Worm (Caenorhabditis elegans) whole organism, young adult: ENCODE results near the gene F20D6.8.
A peak's percentile ranks its signal among the peaks of the same experiment; 100 is the strongest.

Experiments used
- B0019.2 ChIP-seq: fragments of 200-800 bp; sonication (Bioruptor generic); conservative IDR thresholded peaks from 2 replicates; pipeline ENCODE4 v1.3.6; 2022; ENCODE audit warnings: missing genetic modification reagents, missing genetic modification characterization, missing compliant biosample characterization
- B0261.1 ChIP-seq: sonication (generic microtip); optimal IDR thresholded peaks from 2 replicates; lab custom pipeline; 2016; ENCODE audit warnings: mild to moderate bottlenecking, missing genetic modification characterization, moderate library complexity, missing compliant biosample characterization
- B0336.3 ChIP-seq: fragments of 200-800 bp; sonication (Bioruptor generic); IDR thresholded peaks from 2 replicates; pipeline ENCODE4 v1.3.6; 2022; ENCODE audit warnings: missing genetic modification characterization, missing compliant biosample characterization
- C17E4.6 ChIP-seq: fragments of 200-800 bp; sonication (Bioruptor generic); IDR thresholded peaks from 2 replicates; pipeline ENCODE4 v1.3.6; 2022; ENCODE audit warnings: missing genetic modification reagents, missing genetic modification characterization, missing compliant biosample characterization
- D2030.7 ChIP-seq: fragments of 200-800 bp; sonication (Bioruptor generic); IDR thresholded peaks from 2 replicates; pipeline ENCODE4 v1.3.6; 2022; ENCODE audit warnings: missing genetic modification reagents, missing genetic modification characterization, missing compliant biosample characterization
- F52B5.7 ChIP-seq: sonication (generic microtip); optimal IDR thresholded peaks from 2 replicates; lab custom pipeline; 2016; ENCODE audit warnings: mild to moderate bottlenecking, missing genetic modification characterization, missing compliant biosample characterization
- T07F8.4 ChIP-seq: sonication (generic microtip); optimal IDR thresholded peaks from 2 replicates; lab custom pipeline; 2016; ENCODE audit warnings: mild to moderate bottlenecking, missing genetic modification characterization, moderate library complexity, missing compliant biosample characterization
- T26A5.8 ChIP-seq: sonication (generic microtip); optimal IDR thresholded peaks from 2 replicates; lab custom pipeline; 2016; ENCODE audit warnings: missing genetic modification characterization, missing compliant biosample characterization
- Y53F4B.3 ChIP-seq: fragments of 200-800 bp; sonication (Bioruptor generic); IDR thresholded peaks from 2 replicates; pipeline ENCODE4 v1.3.6; 2022; ENCODE audit warnings: missing genetic modification reagents, missing genetic modification characterization, missing compliant biosample characterization
- akir-1 ChIP-seq: fragments of 200-800 bp; sonication (Bioruptor generic); optimal IDR thresholded peaks from 2 replicates; lab custom pipeline; 2018; ENCODE audit warnings: mild to moderate bottlenecking, missing genetic modification characterization, moderate library complexity, missing compliant biosample characterization
- athp-1 ChIP-seq: sonication (generic microtip); optimal IDR thresholded peaks from 2 replicates; lab custom pipeline; 2017; ENCODE audit warnings: mild to moderate bottlenecking, missing genetic modification characterization, missing compliant biosample characterization
- bed-2 ChIP-seq: fragments of 200-800 bp; sonication (Bioruptor generic); IDR thresholded peaks from 2 replicates; pipeline ENCODE4 v1.3.6; 2022; ENCODE audit warnings: missing genetic modification reagents, missing genetic modification characterization, missing compliant biosample characterization
- cebp-1 ChIP-seq, 2 experiments: fragments of 200-800 bp in 1 of 2; sonication (Bioruptor generic) in 1 of 2; sonication (generic microtip) in 1 of 2; IDR thresholded peaks in 1 of 2; optimal IDR thresholded peaks in 1 of 2; 2 replicates each; pipeline versions ENCODE4 v1.3.6 to Lab custom; 2017 to 2022; ENCODE audit warnings: missing compliant biosample characterization in 2 of 2, missing genetic modification characterization in 2 of 2, mild to moderate bottlenecking in 1 of 2, missing genetic modification reagents in 1 of 2, moderate library complexity in 1 of 2
- ceh-58 ChIP-seq: fragments of 200-800 bp; sonication (Bioruptor generic); IDR thresholded peaks from 2 replicates; pipeline ENCODE4 v1.3.6; 2022; ENCODE audit warnings: missing genetic modification characterization, missing compliant biosample characterization
- dpff-1 ChIP-seq: sonication (generic microtip); optimal IDR thresholded peaks from 2 replicates; lab custom pipeline; 2017; ENCODE audit warnings: mild to moderate bottlenecking, missing genetic modification characterization, missing compliant biosample characterization
- efl-1 ChIP-seq: fragments of 150-350 bp; optimal IDR thresholded peaks from 2 replicates; lab custom pipeline; 2014; ENCODE audit warnings: missing biosample characterization, missing genetic modification reagents, missing genetic modification characterization
- egl-18 ChIP-seq: fragments of 200-800 bp; sonication (Bioruptor generic); IDR thresholded peaks from 2 replicates; pipeline ENCODE4 v1.3.6; 2022; ENCODE audit warnings: missing genetic modification reagents, missing genetic modification characterization, missing compliant biosample characterization
- ets-4 ChIP-seq: fragments of 200-800 bp; sonication (Bioruptor generic); optimal IDR thresholded peaks from 2 replicates; lab custom pipeline; 2018; ENCODE audit warnings: mild to moderate bottlenecking, missing genetic modification characterization, missing compliant biosample characterization
- hlh-12 ChIP-seq: sonication (generic microtip); optimal IDR thresholded peaks from 2 replicates; lab custom pipeline; 2016; ENCODE audit warnings: missing genetic modification characterization, missing compliant biosample characterization
- hrde-1 ChIP-seq: sonication (generic microtip); optimal IDR thresholded peaks from 2 replicates; lab custom pipeline; 2016; ENCODE audit warnings: missing genetic modification characterization, mild to moderate bottlenecking, missing compliant biosample characterization, moderate library complexity, missing genotype, missing genetic modification reagents, borderline replicate concordance
- hsf-1 ChIP-seq: fragments of 200-800 bp; sonication (Bioruptor generic); IDR thresholded peaks from 2 replicates; pipeline ENCODE4 v1.3.6; 2022; ENCODE audit warnings: missing genetic modification reagents, missing genetic modification characterization, missing compliant biosample characterization
- let-526 ChIP-seq: fragments of 200-800 bp; sonication (Bioruptor generic); IDR thresholded peaks from 2 replicates; pipeline ENCODE4 v1.3.6; 2022; ENCODE audit warnings: missing genetic modification reagents, missing genetic modification characterization, missing compliant biosample characterization
- let-607 ChIP-seq, 2 experiments: fragments of 200-800 bp in 1 of 2; sonication (Bioruptor generic) in 1 of 2; sonication (generic microtip) in 1 of 2; optimal IDR thresholded peaks; 2 replicates each; lab custom pipeline; 2016 to 2018; ENCODE audit warnings: mild to moderate bottlenecking in 2 of 2, missing compliant biosample characterization in 2 of 2, missing genetic modification characterization in 2 of 2, moderate library complexity in 2 of 2, missing genotype in 1 of 2
- lsy-27 ChIP-seq: sonication (generic microtip); optimal IDR thresholded peaks from 2 replicates; lab custom pipeline; 2017; ENCODE audit warnings: missing genetic modification characterization, mild to moderate bottlenecking, missing compliant biosample characterization, antibody characterized with exemption, missing genotype, borderline replicate concordance; ENCODE audit not compliant: insufficient read depth
- madf-10 ChIP-seq: sonication (generic microtip); optimal IDR thresholded peaks from 2 replicates; lab custom pipeline; 2016; ENCODE audit warnings: mild to moderate bottlenecking, missing genetic modification characterization, missing compliant biosample characterization
- madf-3 ChIP-seq: fragments of 200-800 bp; sonication (Bioruptor generic); IDR thresholded peaks from 2 replicates; pipeline ENCODE4 v1.3.6; 2022; ENCODE audit warnings: missing genetic modification reagents, missing genetic modification characterization, missing compliant biosample characterization
- madf-6 ChIP-seq: fragments of 200-800 bp; sonication (Bioruptor generic); IDR thresholded peaks from 2 replicates; pipeline ENCODE4 v1.3.6; 2022; ENCODE audit warnings: missing genetic modification reagents, missing genetic modification characterization, missing compliant biosample characterization
- madf-8 ChIP-seq: fragments of 200-800 bp; sonication (Bioruptor generic); conservative IDR thresholded peaks from 2 replicates; pipeline ENCODE4 v1.3.6; 2022; ENCODE audit warnings: missing genetic modification reagents, missing genetic modification characterization, missing compliant biosample characterization
- mel-28 ChIP-seq: sonication (generic microtip); optimal IDR thresholded peaks from 2 replicates; lab custom pipeline; 2016; ENCODE audit warnings: borderline replicate concordance, mild to moderate bottlenecking, missing genetic modification characterization, missing compliant biosample characterization
- nfya-1 ChIP-seq: sonication (generic microtip); optimal IDR thresholded peaks from 2 replicates; lab custom pipeline; 2017; ENCODE audit warnings: antibody characterized with exemption, missing compliant biosample characterization, missing genetic modification characterization, borderline replicate concordance; ENCODE audit not compliant: insufficient read depth
- nfyb-1 ChIP-seq: fragments of 200-800 bp; sonication (Bioruptor generic); IDR thresholded peaks from 2 replicates; pipeline ENCODE4 v1.3.6; 2022; ENCODE audit warnings: missing genetic modification reagents, missing genetic modification characterization, missing compliant biosample characterization
- nhr-179 ChIP-seq: sonication (generic microtip); optimal IDR thresholded peaks from 2 replicates; lab custom pipeline; 2016; ENCODE audit warnings: mild to moderate bottlenecking, missing genetic modification characterization, missing compliant biosample characterization
- pha-4 ChIP-seq: fragments of 150-350 bp; sonication (generic microtip); optimal IDR thresholded peaks from 2 replicates; lab custom pipeline; 2014; ENCODE audit warnings: missing biosample characterization, missing genetic modification reagents, missing genetic modification characterization
- rec-8 ChIP-seq, 2 experiments: sonication (generic microtip); optimal IDR thresholded peaks; 2 replicates each; lab custom pipeline; 2016; ENCODE audit warnings: mild to moderate bottlenecking in 2 of 2, missing genetic modification characterization in 2 of 2, missing genetic modification reagents in 2 of 2, missing genotype in 2 of 2, missing biosample characterization in 1 of 2, missing compliant biosample characterization in 1 of 2, moderate library complexity in 1 of 2
- sptf-2 ChIP-seq: fragments of 200-800 bp; sonication (Bioruptor generic); optimal IDR thresholded peaks from 2 replicates; lab custom pipeline; 2018; ENCODE audit warnings: mild to moderate bottlenecking, missing genetic modification characterization, missing compliant biosample characterization
- unc-130 ChIP-seq: sonication (generic microtip); optimal IDR thresholded peaks from 2 replicates; lab custom pipeline; 2016; ENCODE audit warnings: missing genetic modification reagents, missing genetic modification characterization, missing compliant biosample characterization
- unc-62 ChIP-seq: fragments of 150-350 bp; optimal IDR thresholded peaks from 2 replicates; lab custom pipeline; 2014; ENCODE audit warnings: missing biosample characterization, missing genetic modification reagents, missing genetic modification characterization
- ztf-18 ChIP-seq: sonication (generic microtip); optimal IDR thresholded peaks from 2 replicates; lab custom pipeline; 2016; ENCODE audit warnings: missing genotype, mild to moderate bottlenecking, missing genetic modification characterization, missing compliant biosample characterization
- ztf-6 ChIP-seq: fragments of 200-800 bp; sonication (Bioruptor generic); IDR thresholded peaks from 2 replicates; pipeline ENCODE4 v1.3.6; 2022; ENCODE audit warnings: missing genetic modification reagents, missing genetic modification characterization, missing compliant biosample characterization

Gene F20D6.8

DNA sequence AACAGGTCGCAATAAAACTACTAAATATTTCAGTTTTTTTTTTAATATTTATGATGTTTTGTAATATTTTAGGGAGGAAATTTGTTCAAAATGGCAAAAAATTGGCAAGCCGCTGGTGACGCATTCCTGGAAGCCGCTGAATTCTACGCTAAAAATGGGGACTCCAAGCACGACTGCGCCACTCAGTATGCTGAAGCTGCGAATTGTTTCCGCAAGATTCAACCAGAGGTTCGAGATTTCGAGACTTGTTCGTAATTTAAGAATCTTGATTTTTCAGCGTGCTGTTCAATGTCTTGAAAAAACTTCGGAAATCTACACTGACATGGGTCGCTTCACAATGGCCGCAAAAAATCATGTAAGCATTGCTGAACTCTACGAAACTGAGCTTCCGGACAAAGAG is 36.4 kb downstream of the F20D6.8 start (continued):
- TF ChIP-seq hsf-1 (GFP tag; lab: Robert Waterston, UW) (0 out of 2 replicates have a peak, but pooled peaks have one; percentile 57), nfyb-1 (GFP tag; lab: Robert Waterston, UW) (0 out of 2 replicates have a peak, but pooled peaks have one; percentile 48), egl-18 (GFP tag; lab: Robert Waterston, UW) (no peak), madf-8 (GFP tag; lab: Robert Waterston, UW) (no peak), F52B5.7 (tag; lab: Kevin White, UChicago) (no peak), T07F8.4 (no peak), rec-8 (tag; optimal IDR thresholded peaks at IDR 0.05; lab: Kevin White, UChicago) (no peak), C17E4.6 (no peak), B0261.1 (tag; lab: Kevin White, UChicago) (no peak), pha-4 (tag; lab: Kevin White, UChicago) (no peak), athp-1 (tag; lab: Kevin White, UChicago) (no peak), B0019.2 (GFP tag; lab: Robert Waterston, UW) (no peak), madf-6 (no peak), nhr-179 (tag; lab: Kevin White, UChicago) (no peak), unc-130 (GFP tag; lab: Kevin White, UChicago) (no peak), efl-1 (GFP tag; lab: Kevin White, UChicago) (no peak)

DNA sequence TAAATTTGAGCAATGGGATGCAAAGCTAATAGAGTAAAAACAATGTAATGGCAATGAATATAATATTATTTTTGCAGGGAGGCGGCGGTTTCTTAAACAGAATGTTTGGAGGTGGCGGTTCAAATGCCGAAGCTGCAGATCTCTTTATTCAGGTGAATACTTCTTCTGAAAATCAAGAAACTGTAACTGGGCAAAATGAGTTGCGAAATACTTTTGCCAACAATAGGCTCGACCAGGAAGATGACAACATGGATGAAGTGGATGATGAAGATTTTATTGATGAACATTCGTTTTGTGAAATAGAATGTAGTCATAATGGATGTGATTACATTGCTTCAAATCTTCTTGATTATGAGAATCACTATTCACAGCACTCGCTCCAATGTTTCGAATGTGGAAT is 37.3 kb downstream of the F20D6.8 start:
- TF ChIP-seq B0336.3 (GFP tag; lab: Robert Waterston, UW), result no peak
- no peak for TF ChIP-seq T07F8.4
- TF ChIP-seq mel-28, result no peak
- no peak for TF ChIP-seq ztf-6 (GFP tag; lab: Robert Waterston, UW)
- no peak for TF ChIP-seq sptf-2 (GFP tag; lab: Kevin White, UChicago)
- no peak for TF ChIP-seq cebp-1 (GFP tag; IDR thresholded peaks at IDR 0.05; lab: Robert Waterston, UW)
- TF ChIP-seq cebp-1 (tag; optimal IDR thresholded peaks at IDR 0.05; lab: Kevin White, UChicago), result peak; percentile 59
- TF ChIP-seq unc-62 (GFP tag; lab: Kevin White, UChicago), result no peak
- 0 out of 2 replicates have a peak, but pooled peaks have one; percentile 14 for TF ChIP-seq madf-6
- TF ChIP-seq ceh-58 (GFP tag; lab: Robert Waterston, UW), result no peak
- no peak for TF ChIP-seq Y53F4B.3
- 0 out of 2 replicates have a peak, but pooled peaks have one; percentile 62 for TF ChIP-seq madf-3 (GFP tag; lab: Robert Waterston, UW)
- no peak for TF ChIP-seq madf-10
- TF ChIP-seq bed-2 (GFP tag; lab: Robert Waterston, UW), result no peak
- TF ChIP-seq ets-4 (GFP tag; lab: Kevin White, UChicago), result no peak
- TF ChIP-seq nfya-1, result no peak
- TF ChIP-seq ztf-18, result no peak
- no peak for TF ChIP-seq T26A5.8 (tag; lab: Kevin White, UChicago)
- TF ChIP-seq let-526 (GFP tag; lab: Robert Waterston, UW), result no peak
- no peak for TF ChIP-seq hrde-1
- TF ChIP-seq dpff-1 (tag; lab: Kevin White, UChicago), result no peak
- TF ChIP-seq let-607 (tag; optimal IDR thresholded peaks at IDR 0.05; lab: Kevin White, UChicago), result no peak
- no peak for TF ChIP-seq lsy-27 (tag; lab: Kevin White, UChicago)
- TF ChIP-seq D2030.7 (GFP tag; lab: Robert Waterston, UW), result no peak
- TF ChIP-seq akir-1, result no peak
- TF ChIP-seq hlh-12, result no peak
